Fruit fly (Drosophila melanogaster): ENCODE measurements around the gene eff.

eff gene

dm6 chr3R:14714147-14714903, 26.8 kb downstream of the eff start (continued):
- TF ChIP-seq CG10431 (GFP tag; optimal IDR thresholded peaks at IDR 0.05) = peak; percentile 43
- TF ChIP-seq crp (GFP tag; optimal IDR thresholded peaks at IDR 0.05) = no peak
- peak; percentile 56 for TF ChIP-seq PHDP (tag; optimal IDR thresholded peaks at IDR 0.05)
- TF ChIP-seq Rfx (GFP tag; IDR thresholded peaks at IDR 0.05) = no peak
- TF ChIP-seq her (GFP tag; optimal IDR thresholded peaks at IDR 0.05) = peak; percentile 60
- TF ChIP-seq insv (GFP tag; optimal IDR thresholded peaks at IDR 0.05) = peak in 1 of 2 experiments; percentile 18
- TF ChIP-seq CG18262 (tag; optimal IDR thresholded peaks at IDR 0.05) = peak; percentile 92
- peak; percentile 71 for TF ChIP-seq CG7839 (tag; optimal IDR thresholded peaks at IDR 0.05)
- no peak for TF ChIP-seq hkb (optimal IDR thresholded peaks at IDR 0.05)
- TF ChIP-seq hkb (GFP tag; IDR thresholded peaks at IDR 0.05) = peak; percentile 71
- TF ChIP-seq CG32767 (GFP tag; IDR thresholded peaks at IDR 0.05) = 0 out of 2 replicates have a peak, but pooled peaks have one; percentile 13
- no peak for TF ChIP-seq BEAF-32 (GFP tag; optimal IDR thresholded peaks at IDR 0.05)
- no peak for TF ChIP-seq CG11696 (GFP tag; IDR thresholded peaks at IDR 0.05)
- TF ChIP-seq Poxn (GFP tag; IDR thresholded peaks at IDR 0.05) = no peak
- TF ChIP-seq CG7372 (GFP tag; IDR thresholded peaks at IDR 0.05) = no peak
- TF ChIP-seq Sox100B (GFP tag; optimal IDR thresholded peaks at IDR 0.05) = peak; percentile 91
- TF ChIP-seq MBD-R2 (GFP tag; IDR thresholded peaks at IDR 0.05) = no peak
- peak; percentile 57 for TF ChIP-seq CG4404 (GFP tag; IDR thresholded peaks at IDR 0.05)
- peak; percentile 89 for TF ChIP-seq CG6254 (GFP tag; optimal IDR thresholded peaks at IDR 0.05)
- no peak for TF ChIP-seq pnt (GFP tag; optimal IDR thresholded peaks at IDR 0.05)
- TF ChIP-seq zen (tag; optimal IDR thresholded peaks at IDR 0.05) = peak; percentile 86
- peak; percentile 81 for TF ChIP-seq unpg (GFP tag; optimal IDR thresholded peaks at IDR 0.05)
- TF ChIP-seq Atf3 (GFP tag; optimal IDR thresholded peaks at IDR 0.05) = no peak
- TF ChIP-seq CG9876 (GFP tag; optimal IDR thresholded peaks at IDR 0.05) = no peak
- peak; percentile 26 for TF ChIP-seq CG1647 (GFP tag; optimal IDR thresholded peaks at IDR 0.05)
- TF ChIP-seq Opbp (GFP tag; IDR thresholded peaks at IDR 0.05; ENCODE audit: partially characterized antibody) = 0 out of 3 replicates have a peak, but pooled peaks have one; percentile 41
- TF ChIP-seq chinmo (GFP tag; IDR thresholded peaks at IDR 0.05; ENCODE audit: partially characterized antibody) = peak; percentile 84; the same call in 3 of the 4 replicates
- peak; percentile 73 for TF ChIP-seq CG1233 (GFP tag; optimal IDR thresholded peaks at IDR 0.05)
- TF ChIP-seq NFAT (GFP tag; IDR thresholded peaks at IDR 0.05) = no peak
- no peak for TF ChIP-seq Gug (GFP tag; IDR thresholded peaks at IDR 0.05)
- TF ChIP-seq MTF-1 (GFP tag; optimal IDR thresholded peaks at IDR 0.05; ENCODE audit: borderline replicate concordance) = peak; percentile 67
- TF ChIP-seq NfI (GFP tag; optimal IDR thresholded peaks at IDR 0.05) = peak; percentile 40
- no peak for TF ChIP-seq Mad (GFP tag; optimal IDR thresholded peaks at IDR 0.05)
- TF ChIP-seq H15 (GFP tag; IDR thresholded peaks at IDR 0.05) = no peak
- TF ChIP-seq gt (GFP tag; IDR thresholded peaks at IDR 0.05) = no peak
- TF ChIP-seq CG17829 (tag; optimal IDR thresholded peaks at IDR 0.05) = peak; percentile 91
- no peak for TF ChIP-seq CG7745 (tag; optimal IDR thresholded peaks at IDR 0.05)
- no peak for TF ChIP-seq h (optimal IDR thresholded peaks at IDR 0.05)
- TF ChIP-seq CG43689 (GFP tag; IDR thresholded peaks at IDR 0.05) = no peak
- TF ChIP-seq hb (GFP tag; IDR thresholded peaks at IDR 0.05; ENCODE audit: partially characterized antibody) = no peak
- peak; percentile 58 for TF ChIP-seq Nf-YB (GFP tag; optimal IDR thresholded peaks at IDR 0.05)
- peak; percentile 30 for TF ChIP-seq shn (GFP tag; optimal IDR thresholded peaks at IDR 0.05)
- peak; percentile 28 for TF ChIP-seq CG1603 (tag; optimal IDR thresholded peaks at IDR 0.05)
- TF ChIP-seq emc (GFP tag; optimal IDR thresholded peaks at IDR 0.05) = no peak
- peak; percentile 34 for TF ChIP-seq CG17186 (GFP tag; optimal IDR thresholded peaks at IDR 0.05)
- TF ChIP-seq Dll (GFP tag; IDR thresholded peaks at IDR 0.05; ENCODE audit: partially characterized antibody) = no peak
- no peak for TF ChIP-seq Lhr (GFP tag; optimal IDR thresholded peaks at IDR 0.05)
- no peak for TF ChIP-seq tna (GFP tag; IDR thresholded peaks at IDR 0.05; ENCODE audit: partially characterized antibody)
- TF ChIP-seq vfl (GFP tag; optimal IDR thresholded peaks at IDR 0.05) = peak; percentile 11

Data from whole organism, embryonic.